Fruit fly (Drosophila melanogaster): Measurements from ENCODE around the gene CG46448.
A peak's percentile ranks its signal among the peaks of the same experiment; 100 is the strongest.

DNA sequence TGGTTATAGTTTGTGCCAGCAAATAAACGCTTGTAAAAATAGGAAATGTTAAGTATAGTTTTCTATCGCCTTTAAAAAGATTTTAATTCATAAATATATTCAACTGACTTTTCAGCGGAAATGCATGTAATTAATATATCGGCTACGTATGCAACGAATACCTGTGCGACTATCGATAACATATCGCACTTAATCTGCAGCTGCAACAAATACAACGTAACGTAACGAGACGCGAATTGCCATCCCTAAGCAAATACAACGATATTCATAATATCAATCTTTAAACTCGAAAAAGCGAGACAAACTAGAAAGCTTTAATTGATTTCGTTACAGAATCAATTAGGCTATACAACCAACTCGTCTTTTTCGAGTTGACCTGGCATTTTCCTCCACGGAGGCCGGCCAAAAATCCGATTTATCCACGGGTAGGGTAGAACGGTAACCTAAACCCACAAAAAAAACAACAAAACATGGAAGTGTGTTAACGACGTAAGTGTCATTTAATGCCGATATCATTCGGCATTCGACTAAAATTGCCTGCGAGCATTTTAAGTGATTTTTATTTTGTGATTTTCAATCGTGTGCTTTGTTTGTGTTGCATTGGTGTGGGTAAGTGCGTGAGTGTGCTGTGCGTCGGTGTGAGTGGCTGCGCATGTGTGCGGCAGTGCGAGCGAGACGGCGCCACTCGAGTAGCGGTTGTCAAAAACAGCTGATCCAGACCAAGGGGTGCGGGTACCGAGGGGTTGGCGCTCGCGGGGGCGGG is 15.6 kb upstream of the CG46448 start, which contains the start of gene Atxn7:
- TF ChIP-seq OdsH (GFP tag; optimal IDR thresholded peaks at IDR 0.05): peak; percentile 65
- TF ChIP-seq CG6276 (GFP tag; optimal IDR thresholded peaks at IDR 0.05): no peak
- TF ChIP-seq Ets21C (GFP tag; optimal IDR thresholded peaks at IDR 0.05): peak; percentile 1
- TF ChIP-seq fd85E (GFP tag; optimal IDR thresholded peaks at IDR 0.05): peak; percentile 9
- peak; percentile 30 for TF ChIP-seq CG6808 (GFP tag; optimal IDR thresholded peaks at IDR 0.05)
- no peak for TF ChIP-seq CG8319 (GFP tag; optimal IDR thresholded peaks at IDR 0.05)
- no peak for TF ChIP-seq vri (GFP tag; optimal IDR thresholded peaks at IDR 0.05)
- peak; percentile 67 for TF ChIP-seq Smox (GFP tag; optimal IDR thresholded peaks at IDR 0.05)
